Worm (Caenorhabditis elegans): Measurements from ENCODE around the gene srj-21.

ce11 chrV:10702249-10702648 lies 42.9 kb upstream of the srj-21 start, which contains the start of gene pph-1:
- TF ChIP-seq elt-3 (tag; optimal IDR thresholded peaks at IDR 0.05) (no peak), ama-1 (optimal IDR thresholded peaks at IDR 0.05) (no peak), snpc-4 (tag; optimal IDR thresholded peaks at IDR 0.05) (no peak), mab-5 (tag; optimal IDR thresholded peaks at IDR 0.05) (no peak), ztf-4 (tag; optimal IDR thresholded peaks at IDR 0.05) (no peak), unc-39 (tag; optimal IDR thresholded peaks at IDR 0.05) (no peak), nhr-77 (tag; optimal IDR thresholded peaks at IDR 0.05) (no peak)

Measured in whole organism, L2 larva.